Worm (Caenorhabditis elegans) whole organism, midembryonic: ENCODE results near the gene szy-20.

ENCODE experiments used
- T22C8.4 ChIP-seq: fragments of 200-800 bp; sonication (Bioruptor generic); IDR thresholded peaks from 2 replicates; pipeline ENCODE4 v1.3.6; 2022; ENCODE audit warnings: missing genetic modification characterization, missing compliant biosample characterization
- cog-1 ChIP-seq: sonication (generic microtip); optimal IDR thresholded peaks from 2 replicates; lab custom pipeline; 2016; ENCODE audit warnings: missing genetic modification characterization, missing compliant biosample characterization
- klf-2 ChIP-seq: fragments of 200-800 bp; sonication (Bioruptor generic); conservative IDR thresholded peaks from 2 replicates; pipeline ENCODE4 v1.3.6; 2022; ENCODE audit warnings: missing genetic modification reagents, missing genetic modification characterization, missing compliant biosample characterization
- ref-1 ChIP-seq: fragments of 200-800 bp; sonication (Bioruptor generic); conservative IDR thresholded peaks from 2 replicates; pipeline ENCODE4 v1.3.6; 2022; ENCODE audit warnings: missing genetic modification reagents, missing genetic modification characterization, missing compliant biosample characterization
- tab-1 ChIP-seq: fragments of 200-800 bp; sonication (Bioruptor generic); IDR thresholded peaks from 2 replicates; pipeline ENCODE4 v1.3.6; 2022; ENCODE audit warnings: missing genetic modification characterization, missing compliant biosample characterization
- ztf-23 ChIP-seq: fragments of 200-800 bp; sonication (Bioruptor generic); IDR thresholded peaks from 2 replicates; pipeline ENCODE4 v1.3.6; 2022; ENCODE audit warnings: missing genetic modification reagents, missing genetic modification characterization, missing compliant biosample characterization
- ztf-29 ChIP-seq: fragments of 200-800 bp; sonication (Bioruptor generic); IDR thresholded peaks from 2 replicates; pipeline ENCODE4 v1.3.6; 2022; ENCODE audit warnings: missing genetic modification reagents, missing genetic modification characterization, missing compliant biosample characterization

DNA sequence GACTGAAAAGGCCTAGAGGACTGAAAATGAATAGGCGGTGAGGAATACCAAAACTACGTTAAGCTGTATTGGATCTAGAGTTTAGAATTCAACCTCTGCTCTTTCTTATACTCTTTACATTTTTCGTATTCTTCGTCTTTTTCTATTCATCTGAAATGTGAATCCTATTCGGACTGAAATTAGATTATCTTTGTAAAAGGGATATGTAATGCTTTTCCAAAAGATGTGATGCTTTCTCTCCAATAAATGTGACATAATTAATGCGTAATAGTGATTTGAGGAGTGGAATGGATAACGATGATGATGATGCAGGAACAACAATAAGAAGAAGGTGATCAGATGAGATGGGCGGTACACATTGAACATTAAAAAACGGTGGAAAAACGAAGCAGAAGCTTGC is 20.5 kb downstream of the szy-20 start:
- TF ChIP-seq tab-1 (no peak), ztf-29 (GFP tag; lab: Robert Waterston, UW) (no peak), cog-1 (tag; lab: Kevin White, UChicago) (no peak), T22C8.4 (GFP tag; lab: Robert Waterston, UW) (no peak), ztf-23 (GFP tag; lab: Robert Waterston, UW) (no peak), klf-2 (GFP tag; lab: Robert Waterston, UW) (no peak), ref-1 (GFP tag; lab: Robert Waterston, UW) (no peak)
